Worm (Caenorhabditis elegans) whole organism, L1 larva: ENCODE results near the gene Y38H6C.8.

Source experiments
- ceh-90 ChIP-seq: sonication (generic microtip); optimal IDR thresholded peaks from 2 replicates; lab custom pipeline; 2016; ENCODE audit warnings: missing genetic modification characterization, missing compliant biosample characterization
- dpl-1 ChIP-seq, 3 experiments: fragments of 150-350 bp in 2 of 3; sonication (generic microtip) in 1 of 3; optimal IDR thresholded peaks; 2 replicates each; lab custom pipeline; 2014 to 2017; ENCODE audit warnings: missing biosample characterization in 3 of 3, missing genetic modification characterization in 3 of 3, missing genetic modification reagents in 3 of 3
- elt-2 ChIP-seq: sonication (generic microtip); optimal IDR thresholded peaks from 2 replicates; lab custom pipeline; 2016; ENCODE audit warnings: missing genetic modification characterization, mild to moderate bottlenecking, inconsistent platforms, missing compliant biosample characterization, missing genetic modification reagents
- elt-3 ChIP-seq, 6 experiments: fragments of 150-350 bp in 1 of 6; sonication (generic microtip); optimal IDR thresholded peaks; 2 replicates each; lab custom pipeline; 2017 to 2018; ENCODE audit warnings: missing biosample characterization in 6 of 6, missing genetic modification characterization in 6 of 6, inconsistent platforms in 1 of 6
- ets-5 ChIP-seq: fragments of 200-800 bp; sonication (Bioruptor generic); IDR thresholded peaks from 2 replicates; pipeline ENCODE4 v1.3.6; 2022; ENCODE audit warnings: missing genetic modification characterization, missing compliant biosample characterization
- irx-1 ChIP-seq: sonication (generic microtip); optimal IDR thresholded peaks from 2 replicates; lab custom pipeline; 2016; ENCODE audit warnings: missing genetic modification characterization, missing compliant biosample characterization
- lin-13 ChIP-seq: fragments of 150-350 bp; optimal IDR thresholded peaks from 2 replicates; lab custom pipeline; 2014; ENCODE audit warnings: missing biosample characterization, missing genetic modification reagents, missing genetic modification characterization
- nhr-11 ChIP-seq: fragments of 150-350 bp; optimal IDR thresholded peaks from 2 replicates; lab custom pipeline; 2014; ENCODE audit warnings: missing biosample characterization, missing genetic modification characterization
- nhr-12 ChIP-seq: sonication (generic microtip); optimal IDR thresholded peaks from 2 replicates; lab custom pipeline; 2017; ENCODE audit warnings: missing biosample characterization, missing genetic modification characterization
- snpc-4 ChIP-seq: fragments of 150-350 bp; optimal IDR thresholded peaks from 2 replicates; lab custom pipeline; 2014; ENCODE audit warnings: missing biosample characterization, missing genetic modification characterization
- snu-23 ChIP-seq: sonication (generic microtip); optimal IDR thresholded peaks from 2 replicates; lab custom pipeline; 2016; ENCODE audit warnings: missing genetic modification characterization, missing compliant biosample characterization
- tbx-2 ChIP-seq: sonication (generic microtip); optimal IDR thresholded peaks from 2 replicates; lab custom pipeline; 2016; ENCODE audit warnings: missing genetic modification characterization, missing compliant biosample characterization
- tlp-1 ChIP-seq: fragments of 150-350 bp; optimal IDR thresholded peaks from 2 replicates; lab custom pipeline; 2014; ENCODE audit warnings: missing biosample characterization, missing genetic modification characterization
- unc-86 ChIP-seq: sonication (generic microtip); optimal IDR thresholded peaks from 2 replicates; lab custom pipeline; 2016; ENCODE audit warnings: missing genetic modification characterization, missing compliant biosample characterization

- no peak for TF ChIP-seq unc-86
- TF ChIP-seq elt-3 (tag; optimal IDR thresholded peaks at IDR 0.05; lab: Kevin White, UChicago): peak in 1 of 6 experiments; percentile 41
- no peak for TF ChIP-seq nhr-11 (tag; lab: Kevin White, UChicago)
- TF ChIP-seq dpl-1 (GFP tag; optimal IDR thresholded peaks at IDR 0.05; lab: Kevin White, UChicago): peak in 2 of 3 experiments; percentile 39 to 44
- no peak for TF ChIP-seq tbx-2 (tag; lab: Kevin White, UChicago)
- TF ChIP-seq snpc-4 (tag; lab: Kevin White, UChicago): no peak
- TF ChIP-seq nhr-12 (tag; lab: Kevin White, UChicago): no peak
- TF ChIP-seq snu-23 (GFP tag; lab: Kevin White, UChicago): peak; percentile 38
- no peak for TF ChIP-seq tlp-1 (tag; lab: Kevin White, UChicago)
- no peak for TF ChIP-seq ceh-90 (tag; lab: Kevin White, UChicago)
- TF ChIP-seq ets-5 (GFP tag; lab: Robert Waterston, UW): no peak
- TF ChIP-seq lin-13 (GFP tag; lab: Kevin White, UChicago): no peak
- TF ChIP-seq irx-1 (tag; lab: Kevin White, UChicago): no peak
- TF ChIP-seq elt-2 (tag; lab: Kevin White, UChicago): no peak
Observed at ce11 chrV:20476981-20477380, 36.8 kb upstream of the Y38H6C.8 start.
